Worm (Caenorhabditis elegans) whole organism, late embryonic: ENCODE data around the gene ugt-42.

Experiments used
- nhr-11 ChIP-seq: fragments of 150-350 bp; optimal IDR thresholded peaks from 2 replicates; lab custom pipeline; 2014; ENCODE audit warnings: missing biosample characterization, missing genetic modification characterization
- rnt-1 ChIP-seq: sonication (generic microtip); optimal IDR thresholded peaks from 2 replicates; lab custom pipeline; 2016; ENCODE audit warnings: missing genetic modification characterization, missing compliant biosample characterization
- unc-55 ChIP-seq: sonication (generic microtip); optimal IDR thresholded peaks from 2 replicates; lab custom pipeline; 2017; ENCODE audit warnings: missing biosample characterization, missing genetic modification reagents, missing genetic modification characterization
- unc-86 ChIP-seq: sonication (generic microtip); optimal IDR thresholded peaks from 2 replicates; lab custom pipeline; 2016; ENCODE audit warnings: missing genetic modification characterization, missing compliant biosample characterization

DNA sequence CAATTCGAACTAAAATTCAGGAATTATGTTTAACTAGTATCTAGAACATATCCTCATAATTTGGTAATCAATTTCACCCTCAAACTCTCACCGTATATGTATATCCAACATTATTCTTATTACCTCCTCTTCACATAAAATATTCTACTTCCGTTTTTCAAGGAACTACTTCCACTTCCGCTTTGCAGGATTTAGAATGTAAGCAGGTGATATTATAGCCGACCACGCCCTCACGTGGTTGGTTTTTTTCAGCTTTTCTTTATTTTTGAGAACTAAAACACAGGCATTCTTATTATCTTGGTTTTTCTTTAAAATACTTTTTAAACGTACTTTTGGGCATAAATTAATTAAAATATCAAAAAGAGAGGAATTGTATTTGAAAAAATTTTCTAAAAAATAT, 29.1 kb upstream of the ugt-42 start:
- TF ChIP-seq nhr-11 (tag; lab: Kevin White, UChicago), result no peak
- no peak for TF ChIP-seq unc-86 (tag; lab: Kevin White, UChicago)
- no peak for TF ChIP-seq unc-55 (GFP tag; lab: Kevin White, UChicago)
- TF ChIP-seq rnt-1 (tag; lab: Kevin White, UChicago), result no peak
